Worm (Caenorhabditis elegans): ENCODE data around the gene pam-1.

DNA sequence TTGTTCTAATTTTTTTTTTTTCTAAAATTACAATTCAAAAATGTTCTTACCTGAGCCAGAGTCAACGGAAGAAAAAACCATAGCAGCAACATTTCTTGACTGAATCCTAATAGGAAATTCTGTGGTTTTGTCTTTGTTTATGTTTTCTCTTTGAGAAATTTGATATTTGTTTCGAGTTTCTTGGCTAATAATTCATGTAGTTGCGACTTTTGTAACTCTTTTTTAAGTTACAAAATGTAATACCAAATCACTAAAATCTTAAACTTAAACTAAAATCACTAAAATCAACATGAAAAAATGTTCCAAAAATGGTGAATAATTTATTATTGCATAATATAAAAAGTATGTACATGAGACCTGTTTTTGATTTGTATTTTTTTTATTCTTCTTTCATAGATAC lies 52.9 kb downstream of the pam-1 start, which contains the start of gene egas-4:
- TF ChIP-seq elt-2 (tag; optimal IDR thresholded peaks at IDR 0.05): no peak
- TF ChIP-seq nhr-77 (tag; optimal IDR thresholded peaks at IDR 0.05): no peak
- no peak for TF ChIP-seq mdl-1 (tag; optimal IDR thresholded peaks at IDR 0.05)
- no peak for TF ChIP-seq nhr-11 (tag; optimal IDR thresholded peaks at IDR 0.05)
- no peak for TF ChIP-seq pqm-1 (tag; optimal IDR thresholded peaks at IDR 0.05)

Data from whole organism, L1 larva.